Worm (Caenorhabditis elegans): Measurements from ENCODE around the gene ceh-75.

DNA sequence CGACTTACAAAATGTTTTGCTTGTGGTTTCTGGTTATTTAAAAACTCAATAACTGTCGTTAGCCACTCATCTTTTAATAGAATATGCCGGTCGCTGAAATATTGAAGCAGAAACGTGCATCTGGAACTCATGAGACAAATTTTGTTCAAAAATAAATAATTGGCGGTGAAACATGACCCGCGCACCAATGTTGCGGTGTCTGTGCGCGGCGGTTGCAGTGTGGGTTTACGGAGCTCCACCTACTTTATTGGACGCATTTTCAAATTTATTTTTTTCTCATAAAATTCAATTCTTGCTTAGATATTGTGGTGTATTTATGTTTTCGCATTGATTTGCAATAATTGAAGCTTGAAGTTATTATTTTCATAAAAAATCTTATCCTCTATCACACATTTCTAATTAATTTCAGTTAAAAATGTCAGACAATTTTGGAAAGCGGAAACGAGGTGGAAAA is 9.5 kb downstream of the ceh-75 start, which contains the start of the genes rmh-2 and suds-3:
- TF ChIP-seq B0310.2 (tag; optimal IDR thresholded peaks at IDR 0.05) (no peak), tbx-11 (GFP tag; IDR thresholded peaks at IDR 0.05) (no peak), flt-1 (GFP tag; IDR thresholded peaks at IDR 0.05) (no peak), ama-1 (optimal IDR thresholded peaks at IDR 0.05) (no peak), ets-7 (tag; optimal IDR thresholded peaks at IDR 0.05) (no peak), tbx-37 (GFP tag; conservative IDR thresholded peaks at IDR 0.05) (no peak), hmg-4 (GFP tag; optimal IDR thresholded peaks at IDR 0.05) (peak; percentile 7), F13C5.2 (tag; optimal IDR thresholded peaks at IDR 0.05) (no peak), hmbx-1 (tag; optimal IDR thresholded peaks at IDR 0.05) (no peak), pes-1 (GFP tag; IDR thresholded peaks at IDR 0.05) (no peak), scrt-1 (GFP tag; IDR thresholded peaks at IDR 0.05) (no peak), tra-4 (tag; optimal IDR thresholded peaks at IDR 0.05) (no peak)

All from whole organism, early embryonic.